Worm (Caenorhabditis elegans): ENCODE measurements around the gene best-17.

ce11 chrIII:611900-612299 lies 2.5 kb upstream of the best-17 start:
- no peak for TF ChIP-seq ama-1 (optimal IDR thresholded peaks at IDR 0.05)
- TF ChIP-seq ets-7 (tag; optimal IDR thresholded peaks at IDR 0.05): no peak
- TF ChIP-seq hmbx-1 (tag; optimal IDR thresholded peaks at IDR 0.05): no peak
- no peak for TF ChIP-seq flt-1 (GFP tag; IDR thresholded peaks at IDR 0.05)
- no peak for TF ChIP-seq sea-1 (GFP tag; conservative IDR thresholded peaks at IDR 0.05)
- TF ChIP-seq tra-4 (tag; optimal IDR thresholded peaks at IDR 0.05): no peak
- no peak for TF ChIP-seq tbx-11 (GFP tag; IDR thresholded peaks at IDR 0.05)
- TF ChIP-seq F13C5.2 (tag; optimal IDR thresholded peaks at IDR 0.05): no peak
- no peak for TF ChIP-seq B0310.2 (tag; optimal IDR thresholded peaks at IDR 0.05)
- TF ChIP-seq ceh-13 (GFP tag; optimal IDR thresholded peaks at IDR 0.05): no peak

All from whole organism, early embryonic.